Fruit fly (Drosophila melanogaster) whole organism, wandering third instar larva: ENCODE measurements around the gene CG18766.

Source experiments
- Abd-B ChIP-seq: fragments of >200 bp; optimal IDR thresholded peaks from 2 replicates; lab custom pipeline; 2017; ENCODE audit warnings: missing biosample characterization, missing genetic modification characterization
- CG32264 ChIP-seq: fragments of 200-800 bp; sonication (Bioruptor generic); optimal IDR thresholded peaks from 2 replicates; lab custom pipeline; 2016; ENCODE audit warnings: missing biosample characterization, missing genetic modification characterization
- CG9705 ChIP-seq: fragments of 200-800 bp; sonication (Bioruptor generic); optimal IDR thresholded peaks from 2 replicates; lab custom pipeline; 2018; ENCODE audit warnings: missing biosample characterization, mild to moderate bottlenecking, missing genetic modification characterization
- CrebA ChIP-seq: fragments of 200-800 bp; sonication (Bioruptor generic); optimal IDR thresholded peaks from 2 replicates; lab custom pipeline; 2016; ENCODE audit warnings: missing biosample characterization, mild to moderate bottlenecking, missing genetic modification characterization, borderline replicate concordance
- Dfd ChIP-seq: fragments of >200 bp; optimal IDR thresholded peaks from 2 replicates; lab custom pipeline; 2017; ENCODE audit warnings: missing biosample characterization, missing genetic modification characterization
- Dif ChIP-seq: fragments of 200-275, 200-300 bp; sonication (Bioruptor generic); optimal IDR thresholded peaks from 2 replicates; lab custom pipeline; 2018; ENCODE audit warnings: missing biosample characterization, missing genetic modification characterization; ENCODE audit not compliant: partially characterized antibody
- GATAd ChIP-seq: sonication (Bioruptor generic); optimal IDR thresholded peaks from 2 replicates; lab custom pipeline; 2016; ENCODE audit warnings: missing biosample characterization, missing genetic modification characterization
- HLH106 ChIP-seq: fragments of 200-800 bp; optimal IDR thresholded peaks from 3 replicates; lab custom pipeline; 2019; ENCODE audit warnings: missing biosample characterization, mild to moderate bottlenecking, missing genetic modification characterization, moderate library complexity
- Hnf4 ChIP-seq: fragments of 200-800 bp; sonication (Bioruptor generic); optimal IDR thresholded peaks from 2 replicates; lab custom pipeline; 2016; ENCODE audit warnings: missing biosample characterization, mild to moderate bottlenecking, missing genetic modification characterization
- Hr78 ChIP-seq: fragments of >200 bp; optimal IDR thresholded peaks from 2 replicates; lab custom pipeline; 2017; ENCODE audit warnings: missing biosample characterization, missing genetic modification characterization
- Hr83 ChIP-seq: fragments of 200-300 bp; sonication (Bioruptor generic); optimal IDR thresholded peaks from 2 replicates; lab custom pipeline; 2016; ENCODE audit warnings: missing biosample characterization, mild to moderate bottlenecking, missing genetic modification characterization, moderate library complexity; ENCODE audit not compliant: poor library complexity, severe bottlenecking
- Jra ChIP-seq: sonication (Bioruptor generic); optimal IDR thresholded peaks from 2 replicates; lab custom pipeline; 2016; ENCODE audit warnings: missing biosample characterization, missing genetic modification characterization
- Mio ChIP-seq: sonication (Bioruptor generic); optimal IDR thresholded peaks from 2 replicates; lab custom pipeline; 2016; ENCODE audit warnings: missing biosample characterization, missing genetic modification characterization
- Myc ChIP-seq: fragments of >200 bp; optimal IDR thresholded peaks from 2 replicates; lab custom pipeline; 2017
- N ChIP-seq: fragments of >200 bp; optimal IDR thresholded peaks from 2 replicates; lab custom pipeline; 2018; ENCODE audit warnings: missing biosample characterization, missing external identifiers, missing genetic modification characterization
- OdsH ChIP-seq: fragments of 200-800 bp; sonication (Bioruptor generic); optimal IDR thresholded peaks from 2 replicates; lab custom pipeline; 2016; ENCODE audit warnings: missing biosample characterization, mild to moderate bottlenecking, missing genetic modification characterization
- Rel ChIP-seq, 2 experiments: fragments of 200-800 bp; sonication (Bioruptor generic) in 1 of 2; optimal IDR thresholded peaks; 2 replicates in 1 of 2; 3 replicates in 1 of 2; lab custom pipeline; 2016 to 2019; ENCODE audit warnings: mild to moderate bottlenecking in 2 of 2, missing biosample characterization in 2 of 2, missing genetic modification characterization in 2 of 2, moderate library complexity in 1 of 2
- Sp1 ChIP-seq: fragments of 200-800 bp; sonication (Bioruptor generic); optimal IDR thresholded peaks from 3 replicates; lab custom pipeline; 2019; ENCODE audit warnings: missing biosample characterization, mild to moderate bottlenecking, missing genetic modification characterization, moderate library complexity
- Vsx2 ChIP-seq: fragments of 200-300, 225-300 bp; sonication (Bioruptor generic); optimal IDR thresholded peaks from 2 replicates; lab custom pipeline; 2018; ENCODE audit warnings: missing biosample characterization, missing genetic modification characterization; ENCODE audit not compliant: partially characterized antibody
- br ChIP-seq: fragments of 200-800 bp; sonication (Bioruptor generic); optimal IDR thresholded peaks from 2 replicates; lab custom pipeline; 2016; ENCODE audit warnings: missing biosample characterization, missing genetic modification characterization
- brk ChIP-seq: fragments of 200-800 bp; sonication (Bioruptor generic); optimal IDR thresholded peaks from 2 replicates; lab custom pipeline; 2016; ENCODE audit warnings: missing biosample characterization, mild to moderate bottlenecking, missing genetic modification characterization
- dmrt93B ChIP-seq: fragments of 200-800 bp; sonication (Bioruptor generic); optimal IDR thresholded peaks from 2 replicates; lab custom pipeline; 2018; ENCODE audit warnings: missing biosample characterization, mild to moderate bottlenecking, missing genetic modification characterization
- dsf ChIP-seq: sonication (Bioruptor generic); optimal IDR thresholded peaks from 2 replicates; lab custom pipeline; 2016; ENCODE audit warnings: missing biosample characterization, missing genetic modification characterization, borderline replicate concordance
- ey ChIP-seq: fragments of 200-800 bp; sonication (Bioruptor generic); optimal IDR thresholded peaks from 2 replicates; lab custom pipeline; 2016; ENCODE audit warnings: missing biosample characterization, missing genetic modification characterization
- foxo ChIP-seq, 2 experiments: fragments of 200-800 bp; sonication (Bioruptor generic); optimal IDR thresholded peaks; 2 replicates in 1 of 2; 3 replicates in 1 of 2; lab custom pipeline; 2016 to 2017; ENCODE audit warnings: missing biosample characterization in 2 of 2, missing genetic modification characterization in 2 of 2
- fru ChIP-seq: fragments of 200-800 bp; sonication (Bioruptor generic); optimal IDR thresholded peaks from 3 replicates; lab custom pipeline; 2016; ENCODE audit warnings: missing biosample characterization, mild to moderate bottlenecking, missing genetic modification characterization
- h ChIP-seq: fragments of 200-800 bp; sonication (Bioruptor generic); optimal IDR thresholded peaks from 3 replicates; lab custom pipeline; 2016; ENCODE audit warnings: missing biosample characterization, mild to moderate bottlenecking, missing genetic modification characterization
- jim ChIP-seq: fragments of 175-275, 200-325 bp; sonication (Bioruptor generic); optimal IDR thresholded peaks from 2 replicates; lab custom pipeline; 2016; ENCODE audit warnings: missing biosample characterization, mild to moderate bottlenecking, missing genetic modification characterization
- lola ChIP-seq: fragments of >200 bp; optimal IDR thresholded peaks from 2 replicates; lab custom pipeline; 2017; ENCODE audit warnings: missing biosample characterization, missing genetic modification characterization
- pan ChIP-seq: fragments of >200 bp; optimal IDR thresholded peaks from 2 replicates; lab custom pipeline; 2017
- psq ChIP-seq: fragments of 200-800 bp; sonication (Bioruptor generic); optimal IDR thresholded peaks from 3 replicates; lab custom pipeline; 2017; ENCODE audit warnings: missing biosample characterization, mild to moderate bottlenecking, missing genetic modification characterization, moderate library complexity
- rgr ChIP-seq: fragments of 200-800 bp; sonication (Bioruptor generic); optimal IDR thresholded peaks from 3 replicates; lab custom pipeline; 2016; ENCODE audit warnings: missing biosample characterization, mild to moderate bottlenecking, missing genetic modification characterization
- sage ChIP-seq: fragments of 200-800 bp; sonication (Bioruptor generic); optimal IDR thresholded peaks from 2 replicates; lab custom pipeline; 2016; ENCODE audit warnings: missing biosample characterization, mild to moderate bottlenecking, missing genetic modification characterization
- sv ChIP-seq: fragments of 200-800 bp; sonication (Bioruptor generic); optimal IDR thresholded peaks from 3 replicates; lab custom pipeline; 2016; ENCODE audit warnings: missing biosample characterization, missing genetic modification characterization
- tai ChIP-seq: sonication (Bioruptor generic); optimal IDR thresholded peaks from 2 replicates; lab custom pipeline; 2016; ENCODE audit warnings: missing biosample characterization, missing genetic modification characterization
- woc ChIP-seq: sonication (Bioruptor generic); optimal IDR thresholded peaks from 2 replicates; lab custom pipeline; 2016; ENCODE audit warnings: missing biosample characterization, mild to moderate bottlenecking, missing genetic modification characterization

CG18766 gene

DNA sequence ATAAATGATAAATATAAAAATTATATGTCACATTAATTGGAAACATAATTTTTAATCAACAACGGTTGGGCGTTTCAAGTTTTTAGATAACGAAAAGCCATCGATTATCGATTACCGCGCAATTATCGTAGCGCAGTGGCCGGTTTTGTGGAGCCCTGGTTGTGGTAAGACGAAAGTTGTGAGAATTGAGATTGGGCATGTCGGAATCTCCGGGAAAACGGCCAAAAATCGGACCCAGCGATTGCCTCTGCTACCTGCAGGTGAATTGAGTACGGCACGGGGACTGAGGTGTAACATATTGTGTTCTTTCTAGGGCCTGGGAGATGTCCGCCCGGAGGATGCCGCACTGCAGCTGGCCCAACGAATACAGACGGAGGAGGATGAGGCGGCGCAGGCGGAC is 38.6 kb upstream of the CG18766 start, which contains the start of gene CG3368:
Gene CG3368, plus strand, starts transcription at position 136 of the 400 bp plus-strand sequence.
- no peak for TF ChIP-seq GATAd (GFP tag; lab: Kevin White, UChicago)

DNA sequence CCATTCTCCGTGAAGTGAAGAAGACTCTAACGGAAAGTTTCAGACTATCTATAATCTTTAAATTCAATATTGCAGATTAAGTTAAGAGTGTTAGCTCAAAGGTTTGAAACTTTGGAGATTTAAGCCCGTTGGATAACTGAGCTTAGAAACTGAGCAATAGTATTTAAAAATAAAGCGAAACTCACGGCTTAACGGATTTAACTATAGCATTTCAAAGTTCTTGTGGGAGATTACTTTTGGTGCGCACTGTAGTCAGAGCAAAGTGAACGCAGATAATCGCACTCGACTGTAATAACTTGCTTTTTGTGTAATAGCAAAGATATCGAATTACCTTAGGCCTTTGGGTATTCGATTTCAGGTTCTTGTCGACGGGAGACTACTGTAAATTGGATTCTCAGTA is 37.2 kb upstream of the CG18766 start, which contains the start of gene mrt:
Gene mrt, minus strand, starts transcription at position 376 of the 400 bp plus-strand sequence.
- TF ChIP-seq OdsH (GFP tag; lab: Kevin White, UChicago) (peak; percentile 47), Hr83 (peak; percentile 1), fru (peak; percentile 73), h (GFP tag; lab: Kevin White, UChicago) (peak; percentile 57), sv (GFP tag; lab: Kevin White, UChicago) (peak; percentile 39), HLH106 (tag; lab: Kevin White, UChicago) (peak; percentile 61), Hnf4 (GFP tag; lab: Kevin White, UChicago) (peak; percentile 64), rgr (peak; percentile 58), dmrt93B (GFP tag; lab: Kevin White, UChicago) (peak; percentile 23), Mio (GFP tag; lab: Kevin White, UChicago) (no peak), dsf (GFP tag; lab: Kevin White, UChicago) (no peak), ey (GFP tag; lab: Kevin White, UChicago) (peak; percentile 62), foxo (GFP tag; optimal IDR thresholded peaks at IDR 0.05; lab: Kevin White, UChicago) (peak in 1 of 2 experiments; percentile 73), CrebA (GFP tag; lab: Kevin White, UChicago) (no peak), lola (GFP tag; lab: Kevin White, UChicago) (no peak), psq (peak; percentile 28), br (GFP tag; lab: Kevin White, UChicago) (peak; percentile 42), CG9705 (GFP tag; lab: Kevin White, UChicago) (peak; percentile 9), Abd-B (GFP tag; lab: Kevin White, UChicago) (no peak), woc (GFP tag; lab: Kevin White, UChicago) (peak; percentile 89), Sp1 (GFP tag; lab: Kevin White, UChicago) (peak; percentile 34)

DNA sequence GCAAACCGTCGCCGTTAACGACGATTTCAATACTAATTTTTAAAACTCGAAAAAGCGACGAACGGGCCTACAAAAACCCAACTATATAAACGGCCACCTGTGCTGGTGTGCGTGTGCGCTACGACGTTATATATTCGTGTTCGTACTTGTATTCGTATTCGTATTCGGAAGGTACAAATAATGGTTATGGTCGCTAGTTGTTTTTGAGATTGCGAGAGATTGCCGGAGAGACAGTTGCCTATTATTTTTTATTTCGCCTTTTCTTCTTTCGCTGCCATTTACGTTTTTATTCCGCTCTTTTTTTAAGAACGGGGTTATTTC is 36.7 kb upstream of the CG18766 start:
- TF ChIP-seq br (GFP tag; lab: Kevin White, UChicago): no peak
- no peak for TF ChIP-seq Myc
- TF ChIP-seq Rel (GFP tag; optimal IDR thresholded peaks at IDR 0.05; lab: Kevin White, UChicago): no peak
- TF ChIP-seq Rel (tag; optimal IDR thresholded peaks at IDR 0.05; lab: Kevin White, UChicago): no peak
- TF ChIP-seq Vsx2: no peak
- TF ChIP-seq Hr78 (GFP tag; lab: Kevin White, UChicago): no peak
- no peak for TF ChIP-seq sage
- TF ChIP-seq dsf (GFP tag; lab: Kevin White, UChicago): no peak
- TF ChIP-seq Jra (GFP tag; lab: Kevin White, UChicago): no peak
- TF ChIP-seq CrebA (GFP tag; lab: Kevin White, UChicago): no peak
- TF ChIP-seq foxo (GFP tag; optimal IDR thresholded peaks at IDR 0.05; lab: Kevin White, UChicago): no peak
- TF ChIP-seq woc (GFP tag; lab: Kevin White, UChicago): no peak
- no peak for TF ChIP-seq Hnf4 (GFP tag; lab: Kevin White, UChicago)
- TF ChIP-seq h (GFP tag; lab: Kevin White, UChicago): no peak
- TF ChIP-seq pan (lab: Kevin White, UChicago): no peak
- no peak for TF ChIP-seq GATAd (GFP tag; lab: Kevin White, UChicago)
- no peak for TF ChIP-seq tai (GFP tag; lab: Kevin White, UChicago)

DNA sequence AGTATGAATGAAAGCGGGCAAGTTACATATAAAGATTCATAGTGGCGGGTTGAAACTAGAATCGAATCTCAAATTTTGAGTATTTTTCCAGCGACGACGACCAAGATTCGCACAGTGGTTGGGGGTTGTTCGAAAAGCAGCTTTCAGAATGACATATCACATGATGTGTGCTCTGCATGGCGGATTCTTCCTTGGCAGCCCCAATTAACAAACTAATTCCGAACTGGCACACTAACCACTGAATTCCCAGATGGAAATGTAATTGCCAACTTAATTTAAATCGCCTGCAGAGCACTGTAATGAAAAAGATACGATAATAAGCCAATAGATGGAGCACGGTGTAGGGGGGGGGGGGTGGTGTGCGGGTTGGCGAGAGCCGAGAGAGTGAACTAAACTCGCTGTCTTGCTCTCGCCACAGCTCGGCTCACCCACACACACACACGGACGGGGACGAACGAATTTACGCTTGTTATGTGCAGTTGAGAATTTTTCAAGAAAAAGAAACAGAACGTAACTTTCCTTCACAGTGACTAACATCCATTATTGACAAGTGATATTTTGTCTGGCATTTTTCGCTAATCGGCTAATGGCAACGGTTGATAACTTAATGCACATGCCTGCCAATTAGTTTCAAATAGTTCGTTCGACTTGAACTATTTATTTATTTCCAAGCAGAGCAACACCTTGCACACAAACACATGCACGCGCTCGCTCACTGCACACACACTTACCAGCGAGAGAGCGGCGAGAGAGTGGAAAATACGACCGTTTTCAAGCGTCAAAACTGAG is 36.2 kb upstream of the CG18766 start:
- TF ChIP-seq pan (lab: Kevin White, UChicago) (no peak), sv (GFP tag; lab: Kevin White, UChicago) (peak; percentile 73), woc (GFP tag; lab: Kevin White, UChicago) (peak; percentile 99), dmrt93B (GFP tag; lab: Kevin White, UChicago) (peak; percentile 87), dsf (GFP tag; lab: Kevin White, UChicago) (peak; percentile 36), Dif (GFP tag; lab: Kevin White, UChicago) (peak; percentile 40), OdsH (GFP tag; lab: Kevin White, UChicago) (peak; percentile 97), ey (GFP tag; lab: Kevin White, UChicago) (peak; percentile 97), psq (peak; percentile 92), Vsx2 (no peak), lola (GFP tag; lab: Kevin White, UChicago) (no peak), Dfd (GFP tag; lab: Kevin White, UChicago) (no peak), Hr83 (peak; percentile 36), Myc (no peak), CG9705 (GFP tag; lab: Kevin White, UChicago) (peak; percentile 35), GATAd (GFP tag; lab: Kevin White, UChicago) (no peak), Abd-B (GFP tag; lab: Kevin White, UChicago) (peak; percentile 14), brk (no peak), Jra (GFP tag; lab: Kevin White, UChicago) (peak; percentile 80), CG32264 (GFP tag; lab: Kevin White, UChicago) (peak; percentile 92), h (GFP tag; lab: Kevin White, UChicago) (peak; percentile 97), foxo (GFP tag; optimal IDR thresholded peaks at IDR 0.05; lab: Kevin White, UChicago) (peak; percentile 83 to 98), Rel (GFP tag; optimal IDR thresholded peaks at IDR 0.05; lab: Kevin White, UChicago) (peak; percentile 66), Rel (tag; optimal IDR thresholded peaks at IDR 0.05; lab: Kevin White, UChicago) (peak; percentile 54), fru (peak; percentile 97), N (GFP tag; lab: Kevin White, UChicago) (peak; percentile 47), Hnf4 (GFP tag; lab: Kevin White, UChicago) (peak; percentile 93), tai (GFP tag; lab: Kevin White, UChicago) (no peak), jim (GFP tag; lab: Kevin White, UChicago) (peak; percentile 18), Hr78 (GFP tag; lab: Kevin White, UChicago) (no peak), Sp1 (GFP tag; lab: Kevin White, UChicago) (peak; percentile 92), br (GFP tag; lab: Kevin White, UChicago) (peak; percentile 97), CrebA (GFP tag; lab: Kevin White, UChicago) (no peak)
